Worm (Caenorhabditis elegans) whole organism, dauer: Measurements from ENCODE around the gene T27E7.9.
"Not testable (repeated sequence)": the region's sequence is repeated elsewhere in the genome, so short reads cannot be mapped to it uniquely, and the experiment has no call there.

Experiments
- unc-62 ChIP-seq: sonication (generic microtip); optimal IDR thresholded peaks from 2 replicates; lab custom pipeline; 2017; ENCODE audit warnings: missing biosample characterization, missing genetic modification reagents, missing genetic modification characterization

T27E7.9 gene

ce11 chrIV:14554788-14555187 is 5.6 kb upstream of the T27E7.9 start, which contains the start of gene Y57G11B.6:
TSS of gene Y57G11B.6 (minus strand) at chrIV:14554888.
- no peak for TF ChIP-seq unc-62 (GFP tag; lab: Kevin White, UChicago)

DNA sequence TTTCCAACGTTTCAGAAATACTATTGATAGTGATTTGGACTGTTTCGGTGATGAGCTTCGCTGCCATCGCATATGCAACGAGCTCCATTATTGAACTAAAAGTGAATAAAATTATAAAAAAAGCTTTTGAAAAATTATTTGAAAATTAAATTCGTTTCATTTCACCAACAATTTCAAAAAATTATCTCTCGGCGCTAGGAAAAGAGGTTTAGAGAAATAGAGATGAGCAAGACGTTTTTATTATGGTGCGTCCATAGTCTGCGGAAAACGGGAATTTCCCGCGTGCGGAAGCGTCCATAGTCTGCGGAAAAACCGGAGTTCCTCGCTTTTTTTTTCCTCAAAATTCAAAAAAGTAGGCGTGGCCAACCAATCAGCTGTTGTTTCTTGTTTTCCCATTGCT is 2.7 kb upstream of the T27E7.9 start, which contains the start of gene pals-30:
TSS of gene pals-30 (minus strand) at position 101 of the 400 bp plus-strand sequence.
- not testable (repeated sequence) for TF ChIP-seq unc-62 (GFP tag; lab: Kevin White, UChicago)

DNA sequence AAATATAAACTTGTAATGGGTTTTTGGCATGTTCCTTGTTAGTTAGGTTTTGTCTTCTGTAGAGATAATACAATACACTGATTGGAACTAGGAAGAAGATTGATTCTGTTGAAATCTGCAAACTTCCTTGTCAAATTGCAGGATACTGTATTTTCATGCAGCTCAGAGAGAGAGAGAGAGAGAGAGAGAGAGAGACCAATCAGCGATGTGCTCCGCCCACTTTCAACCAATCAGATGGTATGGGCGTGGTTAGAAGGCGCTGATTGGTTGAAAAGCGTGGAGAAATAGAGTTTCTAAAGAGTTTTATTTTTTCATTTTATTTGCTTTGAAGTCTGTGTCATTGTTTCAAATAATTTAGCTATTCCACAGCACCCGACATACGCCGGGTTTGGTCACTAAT is 1.9 kb downstream of the T27E7.9 start:
- TF ChIP-seq unc-62 (GFP tag; lab: Kevin White, UChicago) = no peak

DNA sequence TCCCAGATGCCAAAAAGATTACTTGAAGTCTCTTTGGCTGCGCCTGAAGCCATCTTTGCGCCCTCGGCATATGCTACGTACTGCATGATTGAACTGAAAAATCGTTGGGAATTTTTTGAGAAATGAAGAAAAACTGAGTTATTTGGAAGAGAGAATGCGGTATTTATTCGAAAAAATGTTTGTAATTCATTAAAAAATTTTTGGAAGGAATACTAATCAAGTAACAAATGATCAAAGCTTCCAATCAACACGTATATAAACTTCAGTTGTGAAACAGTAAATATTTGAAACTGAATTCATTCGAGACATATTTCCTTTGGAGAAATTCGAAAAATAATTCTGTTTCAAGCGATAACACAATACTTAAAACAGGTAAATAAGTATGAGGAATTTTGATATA is 6.7 kb downstream of the T27E7.9 start, which contains the start of gene pals-29:
TSS of gene pals-29 (minus strand) at position 101 of the 400 bp plus-strand sequence.
- TF ChIP-seq unc-62 (GFP tag; lab: Kevin White, UChicago) = no peak

ce11 chrIV:14536911-14537310 is 12.3 kb downstream of the T27E7.9 start, which contains the start of gene T27E7.5:
TSS of gene T27E7.5 (plus strand) at chrIV:14537163.
- no peak for TF ChIP-seq unc-62 (GFP tag; lab: Kevin White, UChicago)

DNA sequence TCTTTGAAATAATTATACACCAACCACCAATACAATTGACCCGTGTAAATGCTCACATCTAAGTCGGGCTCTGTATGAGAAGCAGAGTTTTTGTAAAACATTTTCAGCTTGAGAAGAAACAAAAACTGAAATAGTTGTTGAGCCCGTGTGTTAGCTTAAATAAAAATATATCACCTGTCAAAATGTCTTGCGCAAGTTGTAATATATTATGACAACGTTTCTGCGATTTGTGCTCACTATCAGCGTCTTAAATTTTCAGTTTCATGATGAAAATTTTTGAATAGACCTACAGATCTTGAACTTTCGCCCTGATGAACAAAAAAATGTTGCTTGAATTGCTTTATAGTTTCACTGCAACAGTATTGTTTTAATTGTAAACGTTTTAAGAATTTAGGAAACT is 14.2 kb downstream of the T27E7.9 start, which contains the start of gene T27E7.4:
TSS of gene T27E7.4 (minus strand) at position 101 of the 400 bp plus-strand sequence.
- no peak for TF ChIP-seq unc-62 (GFP tag; lab: Kevin White, UChicago)

- TF ChIP-seq unc-62 (GFP tag; lab: Kevin White, UChicago) = no peak
These were observed 16.8 kb downstream of the T27E7.9 start for ce11 chrIV:14532366-14532765.

DNA sequence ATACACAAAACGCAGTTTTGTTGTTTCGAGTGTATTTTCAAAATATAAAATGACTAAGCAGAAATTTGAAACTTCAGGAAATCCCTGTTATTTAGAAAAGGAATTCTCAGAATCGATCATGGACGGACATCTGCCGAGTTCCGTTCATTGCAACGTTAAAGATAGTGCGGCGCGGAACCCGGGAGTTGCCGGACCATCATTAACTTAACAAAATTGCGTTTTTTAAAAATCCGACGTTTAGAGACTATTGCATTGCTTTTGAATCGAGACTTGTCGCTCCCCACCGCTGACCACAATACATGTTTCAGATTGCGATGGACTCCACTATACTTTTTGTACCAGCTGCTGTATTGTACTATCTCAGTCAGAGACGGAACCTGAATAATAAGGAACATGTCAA is 19.2 kb downstream of the T27E7.9 start:
- TF ChIP-seq unc-62 (GFP tag; lab: Kevin White, UChicago) = no peak

- no peak for TF ChIP-seq unc-62 (GFP tag; lab: Kevin White, UChicago)
These were observed 20.5 kb downstream of the T27E7.9 start, which contains the start of gene T27E7.3 for ce11 chrIV:14528718-14529117. TSS of gene T27E7.3 (plus strand) at chrIV:14529018.

ce11 chrIV:14523568-14523967 is 25.6 kb downstream of the T27E7.9 start, which contains the start of gene srh-63:
TSS of gene srh-63 (plus strand) at chrIV:14523868.
- no peak for TF ChIP-seq unc-62 (GFP tag; lab: Kevin White, UChicago)

- no peak for TF ChIP-seq unc-62 (GFP tag; lab: Kevin White, UChicago)
These were observed 29.8 kb downstream of the T27E7.9 start, which contains the start of the genes Y57G11A.2 and T27E7.1 for ce11 chrIV:14519423-14519822. TSS of gene Y57G11A.2 (minus strand) at chrIV:14519523. TSS of gene T27E7.1 (plus strand) at chrIV:14519759.

- TF ChIP-seq unc-62 (GFP tag; lab: Kevin White, UChicago) = no peak
These were observed 34.0 kb downstream of the T27E7.9 start for ce11 chrIV:14515162-14515561.

DNA sequence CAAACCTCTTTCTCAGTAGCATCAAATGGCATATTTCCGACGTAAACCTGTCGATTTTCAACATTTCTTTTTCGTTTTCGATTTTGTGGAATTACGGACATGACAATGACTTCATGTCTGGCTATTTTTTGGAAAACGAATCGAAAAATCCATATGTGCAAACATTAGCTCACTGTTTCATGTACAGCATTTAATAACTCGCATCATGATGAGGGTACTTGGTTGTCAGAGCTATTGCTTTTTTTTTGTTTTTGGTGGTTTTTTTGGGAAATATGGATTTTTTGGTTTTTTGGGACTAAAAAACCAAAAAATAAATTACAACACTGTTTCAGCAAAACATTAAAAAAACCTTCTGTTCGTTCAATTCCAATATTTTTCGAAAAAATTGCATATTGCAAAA is 36.8 kb downstream of the T27E7.9 start, which contains the start of gene Y57G11A.5:
TSS of gene Y57G11A.5 (minus strand) at position 101 of the 400 bp plus-strand sequence.
- TF ChIP-seq unc-62 (GFP tag; lab: Kevin White, UChicago) = no peak

DNA sequence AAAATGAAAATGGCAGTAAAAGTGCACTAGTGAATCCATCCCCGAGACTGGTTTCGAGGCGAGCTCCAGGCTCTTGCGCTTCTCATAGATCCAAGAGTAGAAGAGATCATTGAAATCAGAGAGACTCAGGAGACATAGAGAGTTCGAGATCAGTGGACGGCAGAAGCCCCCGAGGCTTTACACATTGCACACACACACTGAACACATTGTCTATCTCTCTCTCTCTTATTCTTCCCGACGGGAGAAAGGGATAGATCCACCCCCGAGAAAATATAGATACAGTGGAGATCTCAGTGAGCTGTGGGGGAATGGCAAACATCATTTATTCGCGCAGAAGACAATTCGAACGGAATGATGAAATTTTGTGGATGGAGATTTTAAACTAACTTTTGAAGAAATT is 42.2 kb downstream of the T27E7.9 start:
- no peak for TF ChIP-seq unc-62 (GFP tag; lab: Kevin White, UChicago)

DNA sequence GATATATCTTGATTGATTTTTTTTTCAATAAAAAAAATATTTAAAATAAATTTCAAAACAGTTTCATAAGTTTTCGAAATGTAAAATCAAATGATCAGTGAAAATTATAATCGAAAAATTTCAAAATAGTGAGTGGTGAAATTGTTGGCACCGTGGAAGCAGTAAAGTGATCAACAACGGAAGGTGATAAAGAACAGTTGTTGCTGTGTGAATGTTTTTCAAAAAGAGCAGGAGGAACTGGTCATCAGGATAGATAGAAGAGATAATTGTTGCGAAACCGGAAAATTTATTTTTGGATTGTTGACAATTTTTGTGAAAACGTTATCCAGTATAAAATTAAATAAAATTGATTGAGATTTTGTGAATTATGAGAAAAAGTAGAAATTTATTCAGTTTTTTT is 43.2 kb downstream of the T27E7.9 start:
- no peak for TF ChIP-seq unc-62 (GFP tag; lab: Kevin White, UChicago)

- no peak for TF ChIP-seq unc-62 (GFP tag; lab: Kevin White, UChicago)
These were observed 44.1 kb downstream of the T27E7.9 start, which contains the start of gene tag-273 for ce11 chrIV:14505066-14505465. TSS of gene tag-273 (minus strand) at chrIV:14505166.
